ENCODE assay signal across 2 fruit fly cellular contexts in genomic region chr3R:21701529-21701928, dm6.
A peak's percentile ranks its signal among the peaks of the same experiment; 100 is the strongest.
TF ChIP-seq lines count a peak whose summit lies in the region.

No protein-coding gene starts in this region.

- TF ChIP-seq CTCF in whole organism, embryonic (GFP tag; optimal IDR thresholded peaks at IDR 0.05; lab: Kevin White, UChicago): no peak

TF ChIP-seq in whole organism, adult, 20 proteins besides CTCF, POLR2A, EP300 and RAD21:
- no peak for TF ChIP-seq CG33017 (tag; optimal IDR thresholded peaks at IDR 0.05; lab: Kevin White, UChicago)
- no peak for TF ChIP-seq CG11617 (GFP tag; optimal IDR thresholded peaks at IDR 0.05; lab: Kevin White, UChicago)
- TF ChIP-seq kay (GFP tag; lab: Kevin White, UChicago; ENCODE audit: borderline replicate concordance): peak; percentile 32

TF ChIP-seq in whole organism, embryonic, 481 proteins besides CTCF, POLR2A, EP300 and RAD21:
- peak; percentile 8 for TF ChIP-seq sqz (GFP tag; optimal IDR thresholded peaks at IDR 0.05; lab: Kevin White, UChicago)
- TF ChIP-seq crol (GFP tag; IDR thresholded peaks at IDR 0.05; lab: Robert Waterston, UW): peak; percentile 79
- no peak for TF ChIP-seq CG4617 (GFP tag; optimal IDR thresholded peaks at IDR 0.05; lab: Kevin White, UChicago; ENCODE audit: borderline replicate concordance)
- peak; percentile 12 for TF ChIP-seq CG15601 (tag; optimal IDR thresholded peaks at IDR 0.05; lab: Kevin White, UChicago)
- TF ChIP-seq zen2 (GFP tag; IDR thresholded peaks at IDR 0.05; lab: Robert Waterston, UW; ENCODE audit: partially characterized antibody): no peak
- peak; percentile 70 for TF ChIP-seq Blimp-1 (GFP tag; optimal IDR thresholded peaks at IDR 0.05; lab: Kevin White, UChicago)

Comparison
In these comparisons a context has a peak if more than half of its experiments do, and no peak if none do; other contexts are left out.
1. Of the 1 proteins assayed by ChIP-seq in both whole organism, embryonic and whole organism, adult: peak only in whole organism, embryonic: none; only in whole organism, adult: kay; in both: none; in neither: 0.